Worm (Caenorhabditis elegans): ENCODE data around the gene bath-15.

- no peak for TF ChIP-seq duxl-1 (tag; optimal IDR thresholded peaks at IDR 0.05; ENCODE audit: poor library complexity)
- TF ChIP-seq nhr-76 (tag; optimal IDR thresholded peaks at IDR 0.05) = no peak
- TF ChIP-seq ztf-11 (tag; optimal IDR thresholded peaks at IDR 0.05) = no peak
- no peak for TF ChIP-seq ZK337.2 (GFP tag; IDR thresholded peaks at IDR 0.05)
- TF ChIP-seq nhr-77 (tag; optimal IDR thresholded peaks at IDR 0.05) = no peak
- TF ChIP-seq zip-2 (tag; optimal IDR thresholded peaks at IDR 0.05) = no peak
- TF ChIP-seq snpc-1.2 (GFP tag; IDR thresholded peaks at IDR 0.05) = no peak
- TF ChIP-seq nhr-102 (tag; optimal IDR thresholded peaks at IDR 0.05) = no peak
- TF ChIP-seq ZK546.5 (tag; optimal IDR thresholded peaks at IDR 0.05) = no peak
- no peak for TF ChIP-seq lin-15B (tag; optimal IDR thresholded peaks at IDR 0.05)
- no peak for TF ChIP-seq ztf-7 (tag; optimal IDR thresholded peaks at IDR 0.05)
- TF ChIP-seq lin-39 (tag; optimal IDR thresholded peaks at IDR 0.05) = no peak
- TF ChIP-seq lir-3 (tag; optimal IDR thresholded peaks at IDR 0.05) = no peak
Observed at ce11 chrIII:7772901-7773300, 2.9 kb downstream of the bath-15 start, which contains the start of the genes ZK686.6 and ZK686.1.
